Fruit fly (Drosophila melanogaster): Measurements from ENCODE around the gene Trp1.
A peak's percentile ranks its signal among the peaks of the same experiment; 100 is the strongest.

Gene Trp1

DNA sequence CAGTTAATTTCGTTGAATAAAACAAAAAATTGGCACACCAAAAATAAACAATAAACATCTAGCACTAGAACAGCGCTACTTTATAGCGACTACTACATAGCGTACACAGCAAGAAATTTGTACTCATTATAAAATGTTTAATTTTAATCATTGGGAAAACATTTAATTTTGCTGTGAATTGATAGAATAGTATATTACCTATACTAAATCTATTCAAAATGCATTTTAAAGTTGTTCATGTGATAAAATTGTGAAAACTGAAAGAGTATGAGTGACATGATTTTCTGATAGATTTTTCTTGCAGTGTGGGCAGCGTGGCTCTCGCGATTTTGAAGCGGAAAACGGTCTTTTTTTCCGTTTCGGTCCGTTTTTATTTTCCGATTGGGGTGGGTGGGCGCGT lies 52.1 kb downstream of the Trp1 start (continued):
- no peak for TF ChIP-seq Sin3A (optimal IDR thresholded peaks at IDR 0.05)
- TF ChIP-seq CG11695 (GFP tag; IDR thresholded peaks at IDR 0.05): peak; percentile 20; the same call in 1 of the 3 replicates
- TF ChIP-seq Fer3 (tag; optimal IDR thresholded peaks at IDR 0.05): no peak
- no peak for TF ChIP-seq ara (GFP tag; IDR thresholded peaks at IDR 0.05)
- TF ChIP-seq bowl (GFP tag; IDR thresholded peaks at IDR 0.05): no peak
- TF ChIP-seq z (GFP tag; IDR thresholded peaks at IDR 0.05): no peak
- no peak for TF ChIP-seq yki (optimal IDR thresholded peaks at IDR 0.05)
- TF ChIP-seq CG8388 (GFP tag; optimal IDR thresholded peaks at IDR 0.05): no peak
- peak; percentile 40 for TF ChIP-seq Sox100B (GFP tag; optimal IDR thresholded peaks at IDR 0.05)
- TF ChIP-seq Side (GFP tag; optimal IDR thresholded peaks at IDR 0.05): no peak
- TF ChIP-seq CG10321 (GFP tag; IDR thresholded peaks at IDR 0.05): no peak
- no peak for TF ChIP-seq CG10565 (GFP tag; optimal IDR thresholded peaks at IDR 0.05)
- no peak for TF ChIP-seq Dp (GFP tag; optimal IDR thresholded peaks at IDR 0.05)
- TF ChIP-seq lab (GFP tag; optimal IDR thresholded peaks at IDR 0.05): peak; percentile 34
- TF ChIP-seq CG5180 (GFP tag; optimal IDR thresholded peaks at IDR 0.05): no peak
- no peak for TF ChIP-seq caup (GFP tag; optimal IDR thresholded peaks at IDR 0.05; ENCODE audit: severe bottlenecking)
- no peak for TF ChIP-seq fu2 (GFP tag; optimal IDR thresholded peaks at IDR 0.05)
- TF ChIP-seq ac (GFP tag; optimal IDR thresholded peaks at IDR 0.05): no peak
- no peak for TF ChIP-seq CTCF (GFP tag; optimal IDR thresholded peaks at IDR 0.05)
- no peak for TF ChIP-seq ab (GFP tag; optimal IDR thresholded peaks at IDR 0.05)
